Worm (Caenorhabditis elegans): ENCODE measurements around the gene lbp-8.

- TF ChIP-seq elt-3 (tag; optimal IDR thresholded peaks at IDR 0.05) (no peak), ama-1 (optimal IDR thresholded peaks at IDR 0.05) (no peak)
Observed at ce11 chrV:13858906-13859305, 31.7 kb upstream of the lbp-8 start, which contains the start of gene srx-135.

All from whole organism, L1 larva.